Fruit fly (Drosophila melanogaster): ENCODE measurements around the gene TwdlE.

TwdlE gene

dm6 chr2L:7833650-7834049, 27.0 kb downstream of the TwdlE start:
- TF ChIP-seq Hr38 (GFP tag; optimal IDR thresholded peaks at IDR 0.05), result no peak
- peak; percentile 51 for TF ChIP-seq svp (GFP tag)
- TF ChIP-seq CG31627 (GFP tag; optimal IDR thresholded peaks at IDR 0.05), result no peak
- TF ChIP-seq Hr39 (GFP tag; optimal IDR thresholded peaks at IDR 0.05), result no peak

- TF ChIP-seq fd85E (GFP tag; optimal IDR thresholded peaks at IDR 0.05) (no peak), CG6163 (GFP tag; IDR thresholded peaks at IDR 0.05) (no peak), dsx (GFP tag; optimal IDR thresholded peaks at IDR 0.05; ENCODE audit: poor library complexity, severe bottlenecking) (peak; percentile 28), vri (GFP tag; optimal IDR thresholded peaks at IDR 0.05) (no peak), topi (GFP tag; optimal IDR thresholded peaks at IDR 0.05) (no peak), Eip75B (GFP tag; optimal IDR thresholded peaks at IDR 0.05) (no peak), CG32006 (GFP tag; optimal IDR thresholded peaks at IDR 0.05) (peak; percentile 18), CG11294 (GFP tag; IDR thresholded peaks at IDR 0.05) (no peak)
Observed at dm6 chr2L:7833238-7833637, 27.4 kb downstream of the TwdlE start.

- TF ChIP-seq acj6 (GFP tag; optimal IDR thresholded peaks at IDR 0.05) (no peak), Eip93F (GFP tag; optimal IDR thresholded peaks at IDR 0.05) (no peak), CG32006 (GFP tag; optimal IDR thresholded peaks at IDR 0.05) (no peak), svp (GFP tag) (peak; percentile 53), CG10669 (GFP tag; optimal IDR thresholded peaks at IDR 0.05) (no peak), CG4318 (GFP tag; optimal IDR thresholded peaks at IDR 0.05) (no peak), CG8632 (GFP tag; optimal IDR thresholded peaks at IDR 0.05) (no peak), OdsH (GFP tag; optimal IDR thresholded peaks at IDR 0.05) (no peak), CG11762 (GFP tag; optimal IDR thresholded peaks at IDR 0.05; ENCODE audit: insufficient read depth) (no peak), achi (GFP tag; optimal IDR thresholded peaks at IDR 0.05) (no peak), CG8119 (GFP tag; IDR thresholded peaks at IDR 0.05) (0 out of 3 replicates have a peak, but pooled peaks have one; percentile 27), CG31627 (GFP tag; optimal IDR thresholded peaks at IDR 0.05) (no peak), CG34406 (GFP tag; optimal IDR thresholded peaks at IDR 0.05) (no peak), CG6276 (GFP tag; optimal IDR thresholded peaks at IDR 0.05) (peak; percentile 32), lz (GFP tag; optimal IDR thresholded peaks at IDR 0.05) (no peak), CG9139 (GFP tag; optimal IDR thresholded peaks at IDR 0.05) (no peak), Hr39 (GFP tag; optimal IDR thresholded peaks at IDR 0.05) (no peak), CG6163 (GFP tag; IDR thresholded peaks at IDR 0.05) (peak; percentile 60), CG7368 (GFP tag; optimal IDR thresholded peaks at IDR 0.05) (no peak), ss (GFP tag; optimal IDR thresholded peaks at IDR 0.05) (no peak), Hr4 (GFP tag; optimal IDR thresholded peaks at IDR 0.05) (no peak), Eip75B (GFP tag; optimal IDR thresholded peaks at IDR 0.05) (no peak), CG15336 (GFP tag; IDR thresholded peaks at IDR 0.05) (peak; percentile 29; the same call in 1 of the 2 replicates), net (GFP tag; optimal IDR thresholded peaks at IDR 0.05) (no peak), esn (GFP tag; optimal IDR thresholded peaks at IDR 0.05) (peak; percentile 20), CG3032 (tag; optimal IDR thresholded peaks at IDR 0.05) (no peak), Eip78C (GFP tag) (peak; percentile 66), Hr38 (GFP tag; optimal IDR thresholded peaks at IDR 0.05) (no peak), CG8319 (GFP tag; optimal IDR thresholded peaks at IDR 0.05) (no peak), CG16779 (tag; optimal IDR thresholded peaks at IDR 0.05) (no peak), eg (GFP tag; IDR thresholded peaks at IDR 0.05) (peak; percentile 16; the same call in 1 of the 3 replicates), fkh (GFP tag; optimal IDR thresholded peaks at IDR 0.05) (peak; percentile 42), Ets21C (GFP tag; optimal IDR thresholded peaks at IDR 0.05) (no peak), dsx (GFP tag; optimal IDR thresholded peaks at IDR 0.05; ENCODE audit: poor library complexity, severe bottlenecking) (no peak), fd85E (GFP tag; optimal IDR thresholded peaks at IDR 0.05) (no peak), CG6792 (GFP tag; optimal IDR thresholded peaks at IDR 0.05) (no peak), Blimp-1 (GFP tag; optimal IDR thresholded peaks at IDR 0.05) (no peak), spab (GFP tag; optimal IDR thresholded peaks at IDR 0.05) (no peak), CG11294 (GFP tag; IDR thresholded peaks at IDR 0.05) (no peak), fd59A (GFP tag; optimal IDR thresholded peaks at IDR 0.05) (no peak), CG6854 (GFP tag; optimal IDR thresholded peaks at IDR 0.05) (no peak), Sox102F (GFP tag; optimal IDR thresholded peaks at IDR 0.05) (no peak), Gug (GFP tag; IDR thresholded peaks at IDR 0.05) (no peak), CG11902 (GFP tag; optimal IDR thresholded peaks at IDR 0.05) (no peak), Sox15 (GFP tag; optimal IDR thresholded peaks at IDR 0.05) (no peak), vri (GFP tag; optimal IDR thresholded peaks at IDR 0.05) (no peak)
Observed at dm6 chr2L:7828901-7829300, 31.7 kb downstream of the TwdlE start.

Data from whole organism, prepupa.